Worm (Caenorhabditis elegans) whole organism, midembryonic: ENCODE results near the gene C39E9.12.

Source experiments
- flt-1 ChIP-seq: fragments of 200-800 bp; sonication (Bioruptor generic); IDR thresholded peaks from 2 replicates; pipeline ENCODE4 v1.3.6; 2022; ENCODE audit warnings: missing genetic modification characterization, missing compliant biosample characterization
- tab-1 ChIP-seq: fragments of 200-800 bp; sonication (Bioruptor generic); IDR thresholded peaks from 2 replicates; pipeline ENCODE4 v1.3.6; 2022; ENCODE audit warnings: missing genetic modification characterization, missing compliant biosample characterization
- ztf-23 ChIP-seq: fragments of 200-800 bp; sonication (Bioruptor generic); IDR thresholded peaks from 2 replicates; pipeline ENCODE4 v1.3.6; 2022; ENCODE audit warnings: missing genetic modification reagents, missing genetic modification characterization, missing compliant biosample characterization

- no peak for TF ChIP-seq tab-1
- no peak for TF ChIP-seq ztf-23 (GFP tag; lab: Robert Waterston, UW)
- TF ChIP-seq flt-1, result no peak
Measured at ce11 chrIV:13077694-13078093, 16.1 kb upstream of the C39E9.12 start.
